Worm (Caenorhabditis elegans) whole organism, midembryonic: ENCODE data around the gene npr-32.

Experiments
- T22C8.4 ChIP-seq: fragments of 200-800 bp; sonication (Bioruptor generic); IDR thresholded peaks from 2 replicates; pipeline ENCODE4 v1.3.6; 2022; ENCODE audit warnings: missing genetic modification characterization, missing compliant biosample characterization
- flt-1 ChIP-seq: fragments of 200-800 bp; sonication (Bioruptor generic); IDR thresholded peaks from 2 replicates; pipeline ENCODE4 v1.3.6; 2022; ENCODE audit warnings: missing genetic modification characterization, missing compliant biosample characterization
- ref-1 ChIP-seq: fragments of 200-800 bp; sonication (Bioruptor generic); conservative IDR thresholded peaks from 2 replicates; pipeline ENCODE4 v1.3.6; 2022; ENCODE audit warnings: missing genetic modification reagents, missing genetic modification characterization, missing compliant biosample characterization
- ztf-23 ChIP-seq: fragments of 200-800 bp; sonication (Bioruptor generic); IDR thresholded peaks from 2 replicates; pipeline ENCODE4 v1.3.6; 2022; ENCODE audit warnings: missing genetic modification reagents, missing genetic modification characterization, missing compliant biosample characterization
- ztf-29 ChIP-seq: fragments of 200-800 bp; sonication (Bioruptor generic); IDR thresholded peaks from 2 replicates; pipeline ENCODE4 v1.3.6; 2022; ENCODE audit warnings: missing genetic modification reagents, missing genetic modification characterization, missing compliant biosample characterization

ce11 chrIV:17237029-17237428, 6.2 kb upstream of the npr-32 start:
- TF ChIP-seq ref-1 (GFP tag; lab: Robert Waterston, UW) = no peak
- TF ChIP-seq ztf-23 (GFP tag; lab: Robert Waterston, UW) = no peak
- no peak for TF ChIP-seq ztf-29 (GFP tag; lab: Robert Waterston, UW)
- TF ChIP-seq T22C8.4 (GFP tag; lab: Robert Waterston, UW) = no peak
- no peak for TF ChIP-seq flt-1
